Worm (Caenorhabditis elegans) whole organism, L1 larva: Measurements from ENCODE around the gene F33H1.4.

Experiments
- C34B4.2 ChIP-seq: sonication (generic microtip); optimal IDR thresholded peaks from 2 replicates; lab custom pipeline; 2017; ENCODE audit warnings: mild to moderate bottlenecking, missing genetic modification characterization, missing compliant biosample characterization
- Y116A8C.19 ChIP-seq: sonication (generic microtip); optimal IDR thresholded peaks from 2 replicates; lab custom pipeline; 2016; ENCODE audit warnings: missing compliant biosample characterization, missing genetic modification characterization, borderline replicate concordance
- ama-1 ChIP-seq: fragments of 150-350 bp; optimal IDR thresholded peaks from 2 replicates; lab custom pipeline; 2014
- blmp-1 ChIP-seq: fragments of 150-350 bp; optimal IDR thresholded peaks from 2 replicates; lab custom pipeline; 2014; ENCODE audit warnings: missing biosample characterization, missing genetic modification characterization
- ceh-63 ChIP-seq: fragments of 200-800 bp; sonication (Bioruptor generic); optimal IDR thresholded peaks from 2 replicates; lab custom pipeline; 2018; ENCODE audit warnings: mild to moderate bottlenecking, missing genetic modification characterization, missing compliant biosample characterization
- ceh-88 ChIP-seq: fragments of 200-800 bp; sonication (Bioruptor generic); IDR thresholded peaks from 2 replicates; pipeline ENCODE4 v1.3.6; 2022; ENCODE audit warnings: missing genetic modification characterization, missing compliant biosample characterization
- ces-1 ChIP-seq: fragments of 150-350 bp; optimal IDR thresholded peaks from 2 replicates; lab custom pipeline; 2014; ENCODE audit warnings: missing biosample characterization, missing genetic modification reagents, missing genetic modification characterization
- dpl-1 ChIP-seq, 3 experiments: fragments of 150-350 bp in 2 of 3; sonication (generic microtip) in 1 of 3; optimal IDR thresholded peaks; 2 replicates each; lab custom pipeline; 2014 to 2017; ENCODE audit warnings: missing biosample characterization in 3 of 3, missing genetic modification characterization in 3 of 3, missing genetic modification reagents in 3 of 3
- dsc-1 ChIP-seq: sonication (generic microtip); optimal IDR thresholded peaks from 2 replicates; lab custom pipeline; 2016; ENCODE audit warnings: mild to moderate bottlenecking, missing genetic modification characterization, missing compliant biosample characterization
- efl-3 ChIP-seq: fragments of 200-800 bp; sonication (Bioruptor generic); optimal IDR thresholded peaks from 2 replicates; lab custom pipeline; 2018; ENCODE audit warnings: mild to moderate bottlenecking, missing genetic modification characterization, missing compliant biosample characterization
- egl-27 ChIP-seq, 2 experiments: fragments of 150-350 bp in 1 of 2; sonication (generic microtip); optimal IDR thresholded peaks; 3 replicates each; lab custom pipeline; 2017 to 2018; ENCODE audit warnings: missing biosample characterization in 2 of 2, missing genetic modification characterization in 2 of 2, missing genetic modification reagents in 2 of 2
- elt-2 ChIP-seq: sonication (generic microtip); optimal IDR thresholded peaks from 2 replicates; lab custom pipeline; 2016; ENCODE audit warnings: missing genetic modification characterization, mild to moderate bottlenecking, inconsistent platforms, missing compliant biosample characterization, missing genetic modification reagents
- fos-1 ChIP-seq: fragments of 150-350 bp; optimal IDR thresholded peaks from 2 replicates; lab custom pipeline; 2014; ENCODE audit warnings: missing biosample characterization, missing genetic modification characterization
- hlh-17 ChIP-seq: fragments of 200-800 bp; sonication (Bioruptor generic); optimal IDR thresholded peaks from 2 replicates; lab custom pipeline; 2018; ENCODE audit warnings: missing genetic modification characterization, mild to moderate bottlenecking, missing compliant biosample characterization, moderate library complexity, borderline replicate concordance
- irx-1 ChIP-seq: sonication (generic microtip); optimal IDR thresholded peaks from 2 replicates; lab custom pipeline; 2016; ENCODE audit warnings: missing genetic modification characterization, missing compliant biosample characterization
- jun-1 ChIP-seq: fragments of 150-350 bp; optimal IDR thresholded peaks from 2 replicates; lab custom pipeline; 2014; ENCODE audit warnings: missing biosample characterization, missing genetic modification reagents, missing genetic modification characterization
- lin-13 ChIP-seq: fragments of 150-350 bp; optimal IDR thresholded peaks from 2 replicates; lab custom pipeline; 2014; ENCODE audit warnings: missing biosample characterization, missing genetic modification reagents, missing genetic modification characterization
- lin-14 ChIP-seq: fragments of 200-800 bp; sonication (Bioruptor generic); optimal IDR thresholded peaks from 2 replicates; lab custom pipeline; 2018; ENCODE audit warnings: mild to moderate bottlenecking, missing genetic modification characterization, moderate library complexity, missing compliant biosample characterization
- lin-15B ChIP-seq: fragments of 150-350 bp; sonication (generic microtip); optimal IDR thresholded peaks from 3 replicates; lab custom pipeline; 2014; ENCODE audit warnings: missing biosample characterization, missing genetic modification characterization
- lin-35 ChIP-seq, 2 experiments: fragments of 150-350 bp; optimal IDR thresholded peaks; 2 replicates each; lab custom pipeline; 2014; ENCODE audit warnings: missing biosample characterization in 2 of 2, missing genetic modification characterization in 2 of 2, missing genetic modification reagents in 2 of 2
- nhr-11 ChIP-seq: fragments of 150-350 bp; optimal IDR thresholded peaks from 2 replicates; lab custom pipeline; 2014; ENCODE audit warnings: missing biosample characterization, missing genetic modification characterization
- nhr-12 ChIP-seq: sonication (generic microtip); optimal IDR thresholded peaks from 2 replicates; lab custom pipeline; 2017; ENCODE audit warnings: missing biosample characterization, missing genetic modification characterization
- nhr-19 ChIP-seq: fragments of 200-800 bp; sonication (Bioruptor generic); conservative IDR thresholded peaks from 2 replicates; pipeline ENCODE4 v1.3.6; 2022; ENCODE audit warnings: missing genetic modification characterization, missing compliant biosample characterization
- nhr-20 ChIP-seq: sonication (generic microtip); optimal IDR thresholded peaks from 2 replicates; lab custom pipeline; 2016; ENCODE audit warnings: mild to moderate bottlenecking, missing genetic modification characterization, missing compliant biosample characterization
- nhr-237 ChIP-seq: fragments of 150-350 bp; optimal IDR thresholded peaks from 2 replicates; lab custom pipeline; 2014; ENCODE audit warnings: missing biosample characterization, missing genetic modification characterization
- nhr-28 ChIP-seq: fragments of 150-350 bp; optimal IDR thresholded peaks from 2 replicates; lab custom pipeline; 2014; ENCODE audit warnings: missing biosample characterization, missing genetic modification characterization
- nhr-47 ChIP-seq: sonication (generic microtip); optimal IDR thresholded peaks from 2 replicates; lab custom pipeline; 2016; ENCODE audit warnings: mild to moderate bottlenecking, missing genetic modification characterization, moderate library complexity, missing compliant biosample characterization
- nhr-71 ChIP-seq: sonication (generic microtip); optimal IDR thresholded peaks from 2 replicates; lab custom pipeline; 2016; ENCODE audit warnings: mild to moderate bottlenecking, missing genetic modification characterization, moderate library complexity, missing compliant biosample characterization
- nhr-76 ChIP-seq: sonication (generic microtip); optimal IDR thresholded peaks from 2 replicates; lab custom pipeline; 2017; ENCODE audit warnings: missing biosample characterization, missing genetic modification characterization
- pax-3 ChIP-seq: fragments of 200-800 bp; sonication (Bioruptor generic); optimal IDR thresholded peaks from 2 replicates; lab custom pipeline; 2018; ENCODE audit warnings: mild to moderate bottlenecking, missing genetic modification characterization, moderate library complexity, missing compliant biosample characterization
- rnt-1 ChIP-seq: sonication (generic microtip); optimal IDR thresholded peaks from 2 replicates; lab custom pipeline; 2016; ENCODE audit warnings: mild to moderate bottlenecking, missing genetic modification characterization, moderate library complexity, missing compliant biosample characterization
- sox-4 ChIP-seq: sonication (generic microtip); optimal IDR thresholded peaks from 2 replicates; lab custom pipeline; 2016; ENCODE audit warnings: missing genetic modification characterization, missing compliant biosample characterization
- sup-37 ChIP-seq: fragments of 200-800 bp; sonication (Bioruptor generic); optimal IDR thresholded peaks from 2 replicates; lab custom pipeline; 2018; ENCODE audit warnings: mild to moderate bottlenecking, missing genetic modification characterization, missing compliant biosample characterization
- swsn-7 ChIP-seq: sonication (generic microtip); optimal IDR thresholded peaks from 2 replicates; lab custom pipeline; 2016; ENCODE audit warnings: missing genetic modification characterization, missing compliant biosample characterization
- unc-62 ChIP-seq: fragments of 150-350 bp; optimal IDR thresholded peaks from 2 replicates; lab custom pipeline; 2014; ENCODE audit warnings: missing biosample characterization, missing genetic modification reagents, missing genetic modification characterization
- unc-86 ChIP-seq: sonication (generic microtip); optimal IDR thresholded peaks from 2 replicates; lab custom pipeline; 2016; ENCODE audit warnings: missing genetic modification characterization, missing compliant biosample characterization
- ztf-11 ChIP-seq, 2 experiments: sonication (generic microtip); optimal IDR thresholded peaks; 2 replicates each; lab custom pipeline; 2016 to 2017; ENCODE audit warnings: missing genetic modification characterization in 2 of 2, missing biosample characterization in 1 of 2, missing compliant biosample characterization in 1 of 2
- ztf-4 ChIP-seq: fragments of 150-350 bp; optimal IDR thresholded peaks from 2 replicates; lab custom pipeline; 2014; ENCODE audit warnings: missing biosample characterization, missing genetic modification characterization

The F33H1.4 gene

DNA sequence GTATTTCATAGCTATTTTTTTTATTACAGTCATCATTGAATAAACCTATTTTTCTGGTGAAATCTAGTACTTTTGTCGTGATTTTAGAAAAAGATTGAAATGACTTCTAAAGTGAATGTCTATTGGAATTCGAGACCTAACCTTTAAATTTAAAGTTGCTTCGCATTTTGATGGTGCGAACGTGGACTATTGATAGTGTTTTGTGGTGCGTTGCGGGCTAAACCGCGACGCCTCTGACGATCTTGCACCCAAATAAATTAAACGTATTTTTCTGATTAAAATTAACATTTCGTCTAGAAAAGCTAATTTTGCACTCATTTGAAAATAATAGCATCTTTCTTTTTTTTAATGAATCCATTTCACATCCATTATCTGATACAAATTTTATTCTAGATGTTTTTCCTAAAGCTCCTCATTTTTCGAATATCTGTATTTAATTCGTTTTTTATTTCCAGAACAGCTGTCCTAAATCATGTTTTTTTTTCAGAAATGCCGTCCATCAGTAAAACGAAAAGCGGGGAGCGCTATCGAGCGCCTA is 1.9 kb upstream of the F33H1.4 start, which contains the start of gene wbp-11 (continued):
- TF ChIP-seq sox-4 (tag; lab: Kevin White, UChicago) (no peak), efl-3 (GFP tag; lab: Kevin White, UChicago) (no peak), ceh-88 (GFP tag; lab: Robert Waterston, UW) (no peak), nhr-28 (tag; lab: Kevin White, UChicago) (no peak), ztf-4 (no peak), lin-14 (peak; percentile 6), nhr-20 (no peak), sup-37 (no peak), unc-62 (GFP tag; lab: Kevin White, UChicago) (no peak), fos-1 (no peak), irx-1 (tag; lab: Kevin White, UChicago) (no peak), ama-1 (lab: Kevin White, UChicago) (no peak), ztf-11 (tag; optimal IDR thresholded peaks at IDR 0.05; lab: Kevin White, UChicago) (no peak)
- TF ChIP-seq, all 84 proteins: peak for 12

DNA sequence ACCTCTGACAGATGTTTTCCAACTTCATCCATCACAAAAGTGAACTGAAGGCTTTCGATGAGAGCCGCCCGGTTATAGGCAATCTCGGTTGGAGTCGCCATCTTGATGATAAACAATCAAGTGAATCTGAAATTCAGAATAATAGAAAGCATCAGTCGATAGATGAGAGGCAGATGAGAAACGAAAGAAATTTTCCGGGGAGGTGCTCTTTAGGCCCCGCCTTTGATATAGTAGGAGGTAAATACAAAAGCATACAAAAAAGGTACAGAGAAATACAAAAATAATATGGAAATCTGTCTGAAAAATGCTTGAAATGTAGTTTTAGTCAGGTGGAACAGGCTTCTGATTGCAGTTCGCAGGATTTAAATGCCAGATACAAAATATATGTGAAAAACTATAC is 8.2 kb downstream of the F33H1.4 start, which contains the start of gene srd-1:
Gene srd-1, minus strand, starts transcription at position 101 of the 400 bp plus-strand sequence.
- no peak for TF ChIP-seq ama-1 (lab: Kevin White, UChicago)
- no peak for TF ChIP-seq ces-1 (GFP tag; lab: Kevin White, UChicago)
- no peak for TF ChIP-seq ztf-4

DNA sequence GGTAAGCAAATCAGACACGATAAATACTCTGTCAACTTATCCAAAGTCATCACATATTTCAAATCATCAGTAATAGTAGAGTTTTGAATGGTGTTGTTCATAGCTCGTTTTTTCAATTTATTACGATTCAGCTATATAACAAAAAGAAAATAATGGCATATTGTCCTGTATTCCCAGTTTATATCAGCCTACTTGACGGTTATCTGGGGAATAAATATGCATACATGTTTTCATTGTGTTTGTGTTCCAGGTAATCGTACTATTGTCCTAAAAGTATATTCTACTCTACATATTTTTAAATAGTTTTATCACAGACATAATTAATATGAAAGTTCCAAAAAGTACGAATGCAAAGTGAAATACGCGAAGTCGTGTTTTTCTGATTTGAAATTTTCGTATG is 13.4 kb downstream of the F33H1.4 start, which contains the start of gene srd-2:
Gene srd-2, minus strand, starts transcription at position 101 of the 400 bp plus-strand sequence.
- TF ChIP-seq pax-3 (tag; lab: Kevin White, UChicago) (no peak), ceh-88 (GFP tag; lab: Robert Waterston, UW) (no peak), fos-1 (no peak), ceh-63 (no peak), nhr-11 (tag; lab: Kevin White, UChicago) (no peak), elt-2 (tag; lab: Kevin White, UChicago) (no peak), Y116A8C.19 (tag; lab: Kevin White, UChicago) (no peak), blmp-1 (tag; lab: Kevin White, UChicago) (no peak), lin-15B (no peak), dpl-1 (GFP tag; optimal IDR thresholded peaks at IDR 0.05; lab: Kevin White, UChicago) (no peak), nhr-76 (tag; lab: Kevin White, UChicago) (no peak), nhr-47 (tag; lab: Kevin White, UChicago) (no peak), nhr-12 (tag; lab: Kevin White, UChicago) (no peak), dsc-1 (no peak), unc-86 (tag; lab: Kevin White, UChicago) (no peak)

DNA sequence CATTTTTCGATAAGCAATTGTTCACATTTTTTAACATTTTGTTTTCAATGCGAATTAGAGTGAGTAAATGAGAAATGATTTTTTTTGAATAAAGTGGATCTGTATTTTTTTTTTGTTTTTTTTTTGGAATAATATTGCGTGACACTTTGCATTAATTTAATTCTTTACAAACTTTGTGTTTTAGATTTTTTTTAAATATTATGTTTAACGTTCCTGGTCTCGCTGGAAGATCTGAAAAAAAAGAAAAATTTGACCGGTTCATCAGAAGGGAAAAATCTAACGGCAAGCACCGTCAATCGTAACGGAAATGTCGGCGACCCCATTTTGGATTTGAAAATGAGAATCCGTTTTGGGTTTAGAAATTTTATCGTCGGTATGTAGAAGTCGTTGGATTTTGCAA is 14.9 kb downstream of the F33H1.4 start, which contains the start of gene cdc-25.4:
Gene cdc-25.4, minus strand, starts transcription at position 101 of the 400 bp plus-strand sequence.
- TF ChIP-seq ztf-4 (no peak), hlh-17 (GFP tag; lab: Kevin White, UChicago) (no peak), elt-2 (tag; lab: Kevin White, UChicago) (no peak), C34B4.2 (tag; lab: Kevin White, UChicago) (no peak), unc-62 (GFP tag; lab: Kevin White, UChicago) (no peak), swsn-7 (tag; lab: Kevin White, UChicago) (no peak), lin-35 (GFP tag; optimal IDR thresholded peaks at IDR 0.05; lab: Kevin White, UChicago) (no peak), nhr-19 (no peak), nhr-237 (tag; lab: Kevin White, UChicago) (no peak), pax-3 (tag; lab: Kevin White, UChicago) (no peak)

DNA sequence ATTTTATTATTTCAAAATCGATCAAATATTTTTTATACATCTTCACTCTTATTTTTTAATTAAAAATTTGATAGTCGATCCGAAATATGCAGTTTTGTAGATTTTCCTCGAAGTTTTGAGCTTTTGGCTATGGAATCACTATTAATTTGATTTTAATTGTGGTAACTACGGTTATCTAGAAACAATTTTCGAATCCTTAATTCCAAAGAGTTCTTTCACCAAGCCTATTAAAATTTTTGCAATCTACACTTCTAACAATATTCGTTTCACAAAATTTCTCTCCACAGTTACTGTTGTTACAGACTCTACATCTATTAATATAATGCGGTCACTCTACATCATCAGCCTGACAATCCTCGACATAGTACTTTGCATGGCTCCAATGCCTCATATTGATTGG is 17.8 kb downstream of the F33H1.4 start, which contains the start of gene R05H5.7:
Gene R05H5.7, plus strand, starts transcription at position 301 of the 400 bp plus-strand sequence.
- TF ChIP-seq egl-27 (tag; optimal IDR thresholded peaks at IDR 0.05; lab: Kevin White, UChicago), result no peak
- TF ChIP-seq lin-13 (GFP tag; lab: Kevin White, UChicago), result no peak
- TF ChIP-seq nhr-71 (tag; lab: Kevin White, UChicago), result no peak
- TF ChIP-seq lin-14, result no peak
- no peak for TF ChIP-seq jun-1 (tag; lab: Kevin White, UChicago)
- no peak for TF ChIP-seq irx-1 (tag; lab: Kevin White, UChicago)
- no peak for TF ChIP-seq pax-3 (tag; lab: Kevin White, UChicago)
- TF ChIP-seq rnt-1 (tag; lab: Kevin White, UChicago), result no peak
- TF ChIP-seq nhr-11 (tag; lab: Kevin White, UChicago), result no peak
- no peak for TF ChIP-seq sox-4 (tag; lab: Kevin White, UChicago)
- TF ChIP-seq hlh-17 (GFP tag; lab: Kevin White, UChicago), result no peak
